Worm (Caenorhabditis elegans) whole organism, L2 larva: ENCODE measurements around the gene ilys-4.

ENCODE experiments used
- lin-13 ChIP-seq: fragments of 150-350 bp; optimal IDR thresholded peaks from 2 replicates; lab custom pipeline; 2014; ENCODE audit warnings: missing biosample characterization, missing genetic modification reagents, missing genetic modification characterization
- mdl-1 ChIP-seq, 2 experiments: fragments of 150-350 bp in 1 of 2; sonication (generic microtip) in 1 of 2; optimal IDR thresholded peaks; 2 replicates each; lab custom pipeline; 2017; ENCODE audit warnings: missing biosample characterization in 2 of 2, missing genetic modification characterization in 2 of 2
- nhr-11 ChIP-seq: fragments of 150-350 bp; optimal IDR thresholded peaks from 2 replicates; lab custom pipeline; 2014; ENCODE audit warnings: missing biosample characterization, missing genetic modification characterization
- nhr-77 ChIP-seq: fragments of 150-350 bp; optimal IDR thresholded peaks from 2 replicates; lab custom pipeline; 2014; ENCODE audit warnings: missing biosample characterization, missing genetic modification characterization
- snpc-4 ChIP-seq: fragments of 150-350 bp; optimal IDR thresholded peaks from 2 replicates; lab custom pipeline; 2014; ENCODE audit warnings: missing biosample characterization, missing genetic modification characterization
- ztf-11 ChIP-seq: sonication (generic microtip); optimal IDR thresholded peaks from 2 replicates; lab custom pipeline; 2017; ENCODE audit warnings: missing biosample characterization, missing genetic modification characterization

DNA sequence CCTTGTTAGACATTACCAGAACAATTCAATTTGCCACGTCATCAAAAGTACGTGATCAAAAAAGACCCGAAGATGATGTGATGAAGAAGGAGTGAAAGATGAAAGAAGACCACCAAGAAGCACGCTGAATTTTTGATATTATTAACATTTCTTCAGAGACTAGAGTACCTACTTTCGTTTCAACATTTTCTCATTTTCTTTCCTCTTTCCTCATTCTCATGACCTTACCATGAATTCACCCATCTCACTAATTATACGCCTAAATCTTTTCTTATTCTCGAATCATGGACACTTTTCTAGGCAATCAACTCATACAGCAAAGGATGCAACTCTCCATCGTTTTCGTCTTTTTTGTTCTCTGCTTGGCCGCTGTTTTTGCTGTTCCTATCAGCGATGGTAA lies 28.7 kb downstream of the ilys-4 start, which contains the start of gene flp-10:
- TF ChIP-seq snpc-4 (tag; lab: Kevin White, UChicago) = no peak
- TF ChIP-seq mdl-1 (tag; optimal IDR thresholded peaks at IDR 0.05; lab: Kevin White, UChicago) = no peak
- no peak for TF ChIP-seq lin-13 (GFP tag; lab: Kevin White, UChicago)
- no peak for TF ChIP-seq nhr-77 (tag; lab: Kevin White, UChicago)
- no peak for TF ChIP-seq nhr-11
- TF ChIP-seq ztf-11 = no peak
